Worm (Caenorhabditis elegans) whole organism, L1 larva: ENCODE measurements around the gene R08C7.1.

Experiments
- C16A3.4 ChIP-seq: fragments of 150-350 bp; optimal IDR thresholded peaks from 2 replicates; lab custom pipeline; 2014; ENCODE audit warnings: missing biosample characterization, missing genetic modification characterization
- aly-2 ChIP-seq: fragments of 150-350 bp; optimal IDR thresholded peaks from 2 replicates; lab custom pipeline; 2014; ENCODE audit warnings: missing biosample characterization, missing genetic modification characterization
- ama-1 ChIP-seq: fragments of 150-350 bp; optimal IDR thresholded peaks from 2 replicates; lab custom pipeline; 2014
- efl-1 ChIP-seq, 4 experiments: fragments of 150-350 bp; optimal IDR thresholded peaks in 3 of 4; peaks in 1 of 4; 1 replicate in 1 of 4; 2 replicates in 3 of 4; lab custom pipeline; 2014; ENCODE audit warnings: missing biosample characterization in 2 of 4, missing genetic modification characterization in 2 of 4, missing genetic modification reagents in 2 of 4
- elt-3 ChIP-seq, 6 experiments: fragments of 150-350 bp in 1 of 6; sonication (generic microtip); optimal IDR thresholded peaks; 2 replicates each; lab custom pipeline; 2017 to 2018; ENCODE audit warnings: missing biosample characterization in 6 of 6, missing genetic modification characterization in 6 of 6, inconsistent platforms in 1 of 6
- fkh-10 ChIP-seq: sonication (generic microtip); optimal IDR thresholded peaks from 2 replicates; lab custom pipeline; 2017; ENCODE audit warnings: missing biosample characterization, missing genetic modification reagents, missing genetic modification characterization
- hlh-4 ChIP-seq: sonication (generic microtip); optimal IDR thresholded peaks from 2 replicates; lab custom pipeline; 2016; ENCODE audit warnings: mild to moderate bottlenecking, missing genetic modification characterization, missing compliant biosample characterization
- lin-13 ChIP-seq: fragments of 150-350 bp; optimal IDR thresholded peaks from 2 replicates; lab custom pipeline; 2014; ENCODE audit warnings: missing biosample characterization, missing genetic modification reagents, missing genetic modification characterization
- lin-15B ChIP-seq: fragments of 150-350 bp; sonication (generic microtip); optimal IDR thresholded peaks from 3 replicates; lab custom pipeline; 2014; ENCODE audit warnings: missing biosample characterization, missing genetic modification characterization
- nhr-11 ChIP-seq: fragments of 150-350 bp; optimal IDR thresholded peaks from 2 replicates; lab custom pipeline; 2014; ENCODE audit warnings: missing biosample characterization, missing genetic modification characterization
- nhr-76 ChIP-seq: sonication (generic microtip); optimal IDR thresholded peaks from 2 replicates; lab custom pipeline; 2017; ENCODE audit warnings: missing biosample characterization, missing genetic modification characterization
- nhr-77 ChIP-seq: fragments of 150-350 bp; optimal IDR thresholded peaks from 2 replicates; lab custom pipeline; 2014; ENCODE audit warnings: missing biosample characterization, missing genetic modification characterization
- sox-4 ChIP-seq: sonication (generic microtip); optimal IDR thresholded peaks from 2 replicates; lab custom pipeline; 2016; ENCODE audit warnings: missing genetic modification characterization, missing compliant biosample characterization
- unc-62 ChIP-seq: fragments of 150-350 bp; optimal IDR thresholded peaks from 2 replicates; lab custom pipeline; 2014; ENCODE audit warnings: missing biosample characterization, missing genetic modification reagents, missing genetic modification characterization

DNA sequence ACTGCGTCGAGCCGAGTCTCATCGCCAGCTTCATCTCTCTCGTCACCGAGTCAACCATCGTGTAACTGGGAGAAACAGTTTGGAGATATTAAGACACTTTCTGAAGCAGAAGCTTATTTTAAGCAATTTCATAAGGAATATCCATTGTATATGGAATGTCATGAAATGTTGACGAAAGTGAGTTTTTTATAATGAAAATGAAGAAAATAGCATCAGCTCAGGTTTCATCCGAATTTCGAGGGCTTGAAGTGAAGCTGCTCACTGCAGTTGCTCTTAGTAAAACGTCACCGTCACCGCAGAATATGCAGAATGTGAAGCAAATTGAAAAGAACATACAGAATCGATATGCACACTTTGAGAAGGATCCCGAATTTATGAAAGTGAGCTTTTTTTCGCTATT, 38.6 kb upstream of the R08C7.1 start:
- TF ChIP-seq ama-1 (lab: Kevin White, UChicago): no peak
- no peak for TF ChIP-seq hlh-4 (tag; lab: Kevin White, UChicago)
- TF ChIP-seq elt-3 (tag; optimal IDR thresholded peaks at IDR 0.05; lab: Kevin White, UChicago): no peak
- TF ChIP-seq lin-15B: no peak
- no peak for TF ChIP-seq aly-2 (tag; lab: Kevin White, UChicago)
- TF ChIP-seq sox-4 (tag; lab: Kevin White, UChicago): no peak
- no peak for TF ChIP-seq C16A3.4 (tag; lab: Kevin White, UChicago)
- TF ChIP-seq lin-13 (GFP tag; lab: Kevin White, UChicago): no peak
- TF ChIP-seq nhr-77: no peak
- no peak for TF ChIP-seq efl-1 (optimal IDR thresholded peaks at IDR 0.05; lab: Kevin White, UChicago)
- TF ChIP-seq efl-1 (GFP tag; optimal IDR thresholded peaks at IDR 0.05 in 1 of 2; lab: Kevin White, UChicago): peak in 1 of 2 experiments; percentile 58
- no peak for TF ChIP-seq fkh-10
- TF ChIP-seq nhr-11 (tag; lab: Kevin White, UChicago): no peak
- TF ChIP-seq unc-62 (GFP tag; lab: Kevin White, UChicago): no peak
- TF ChIP-seq nhr-76 (tag; lab: Kevin White, UChicago): no peak
